Worm (Caenorhabditis elegans): Measurements from ENCODE around the gene C39D10.5.

The C39D10.5 gene

DNA sequence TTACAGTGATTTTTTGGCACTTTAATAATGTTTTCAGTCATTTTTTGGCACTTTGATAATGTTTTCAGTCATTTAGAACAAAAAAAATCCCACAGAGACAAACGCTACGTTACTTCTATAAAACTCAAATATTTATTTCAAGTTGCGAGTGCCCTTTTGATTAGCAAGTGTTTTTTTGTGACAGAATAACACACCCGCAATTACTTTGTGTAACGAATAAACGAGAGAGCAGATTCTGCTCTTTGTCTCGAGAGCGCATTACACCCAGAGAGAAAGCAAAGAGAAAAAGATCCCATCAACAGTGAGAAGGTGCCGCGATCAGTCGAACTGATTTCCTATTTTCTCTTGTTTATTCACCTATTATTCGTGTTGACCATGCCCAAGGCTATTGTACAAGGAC is 8.2 kb downstream of the C39D10.5 start, which contains the start of gene pcyt-2.2:
Gene pcyt-2.2, plus strand, starts transcription at position 301 of the 400 bp plus-strand sequence.
- TF ChIP-seq unc-42 (tag; optimal IDR thresholded peaks at IDR 0.05), result no peak
- no peak for TF ChIP-seq lin-11 (tag; optimal IDR thresholded peaks at IDR 0.05)
- TF ChIP-seq K02D7.2 (tag; optimal IDR thresholded peaks at IDR 0.05), result no peak
- no peak for TF ChIP-seq hlh-13 (GFP tag; optimal IDR thresholded peaks at IDR 0.05)
- no peak for TF ChIP-seq C38D4.7 (GFP tag; optimal IDR thresholded peaks at IDR 0.05)
- no peak for TF ChIP-seq T23F11.4 (GFP tag; optimal IDR thresholded peaks at IDR 0.05)
- no peak for TF ChIP-seq sox-4 (tag; optimal IDR thresholded peaks at IDR 0.05)
- TF ChIP-seq Y22D7AL.16 (tag; optimal IDR thresholded peaks at IDR 0.05), result no peak
- TF ChIP-seq pqm-1 (tag; optimal IDR thresholded peaks at IDR 0.05), result no peak

ce11 chrX:7881307-7881706 is 10.9 kb downstream of the C39D10.5 start:
- no peak for TF ChIP-seq eyg-1 (tag; optimal IDR thresholded peaks at IDR 0.05)

- TF ChIP-seq ceh-45 (GFP tag; IDR thresholded peaks at IDR 0.05) (no peak), elt-2 (tag; optimal IDR thresholded peaks at IDR 0.05) (peak; percentile 30)
These were observed 11.3 kb downstream of the C39D10.5 start, which contains the start of gene C39D10.8 for ce11 chrX:7880848-7881247. Gene C39D10.8, minus strand, starts transcription at chrX:7880948.

- TF ChIP-seq ets-4 (tag; optimal IDR thresholded peaks at IDR 0.05), result no peak
- TF ChIP-seq ceh-9 (tag; optimal IDR thresholded peaks at IDR 0.05), result no peak
- no peak for TF ChIP-seq fkh-10 (GFP tag; optimal IDR thresholded peaks at IDR 0.05)
- no peak for TF ChIP-seq hlh-13 (GFP tag; optimal IDR thresholded peaks at IDR 0.05)
- TF ChIP-seq ceh-24 (tag; optimal IDR thresholded peaks at IDR 0.05), result no peak
- no peak for TF ChIP-seq ceh-6 (GFP tag; optimal IDR thresholded peaks at IDR 0.05)
- no peak for TF ChIP-seq che-1 (tag; optimal IDR thresholded peaks at IDR 0.05)
These were observed 16.3 kb downstream of the C39D10.5 start, which contains the start of gene cca-1 for ce11 chrX:7875854-7876253. Gene cca-1, minus strand, starts transcription at chrX:7875954.

ce11 chrX:7873350-7873749 is 18.8 kb downstream of the C39D10.5 start:
- TF ChIP-seq T23F11.4 (GFP tag; optimal IDR thresholded peaks at IDR 0.05) (no peak), sox-4 (tag; optimal IDR thresholded peaks at IDR 0.05) (no peak), nhr-232 (tag; optimal IDR thresholded peaks at IDR 0.05) (no peak), ceh-30 (tag; optimal IDR thresholded peaks at IDR 0.05) (no peak), hlh-6 (tag; optimal IDR thresholded peaks at IDR 0.05) (no peak), ceh-24 (tag; optimal IDR thresholded peaks at IDR 0.05) (no peak), ceh-18 (tag; optimal IDR thresholded peaks at IDR 0.05) (no peak), lim-6 (tag; optimal IDR thresholded peaks at IDR 0.05) (no peak), syd-9 (tag; optimal IDR thresholded peaks at IDR 0.05) (no peak)

ce11 chrX:7867307-7867706 is 24.9 kb downstream of the C39D10.5 start:
- TF ChIP-seq pax-1 (tag; optimal IDR thresholded peaks at IDR 0.05) (no peak), ceh-19 (GFP tag; optimal IDR thresholded peaks at IDR 0.05) (no peak), nhr-11 (tag; optimal IDR thresholded peaks at IDR 0.05) (no peak), C08G9.2 (tag; optimal IDR thresholded peaks at IDR 0.05) (no peak), tbx-7 (tag; optimal IDR thresholded peaks at IDR 0.05) (no peak)

- TF ChIP-seq lin-11 (tag; optimal IDR thresholded peaks at IDR 0.05) (no peak), hlh-30 (tag; optimal IDR thresholded peaks at IDR 0.05; ENCODE audit: insufficient read depth) (no peak), Y22D7AL.16 (tag; optimal IDR thresholded peaks at IDR 0.05) (no peak), ref-2 (tag; optimal IDR thresholded peaks at IDR 0.05) (no peak), fkh-6 (tag; optimal IDR thresholded peaks at IDR 0.05) (no peak), ceh-14 (tag; optimal IDR thresholded peaks at IDR 0.05) (no peak), odd-2 (tag; optimal IDR thresholded peaks at IDR 0.05) (no peak), ceh-9 (tag; optimal IDR thresholded peaks at IDR 0.05) (no peak)
These were observed 25.7 kb downstream of the C39D10.5 start for ce11 chrX:7866493-7866892.
